Worm (Caenorhabditis elegans): ENCODE measurements around the gene W01H2.2.

W01H2.2 gene

DNA sequence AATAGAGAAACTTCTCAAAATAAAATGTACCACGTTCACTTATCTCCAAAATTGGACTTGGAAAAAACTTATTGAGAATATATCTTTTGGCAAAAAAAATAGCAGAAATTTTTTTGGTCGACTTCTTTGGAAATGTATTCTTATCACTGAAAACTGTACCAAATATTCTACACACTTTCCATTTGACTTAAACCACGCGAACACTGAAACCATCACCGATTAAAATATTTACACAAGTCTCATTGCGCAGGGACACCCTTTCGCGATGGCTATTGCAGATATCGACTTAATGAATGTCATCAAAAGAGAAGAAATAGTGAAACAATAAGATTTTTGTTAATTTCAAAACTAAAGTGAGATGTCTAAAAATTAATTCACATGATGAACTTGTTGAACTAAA lies 9.8 kb downstream of the W01H2.2 start (continued):
- TF ChIP-seq C06A6.2 (GFP tag; conservative IDR thresholded peaks at IDR 0.05) (peak; percentile 38; the same call in 1 of the 2 replicates), gei-17 (GFP tag; optimal IDR thresholded peaks at IDR 0.05) (peak; percentile 83), hmg-1.2 (GFP tag; IDR thresholded peaks at IDR 0.05) (peak; percentile 40), lin-26 (GFP tag; IDR thresholded peaks at IDR 0.05) (0 out of 2 replicates have a peak, but pooled peaks have one; percentile 9), lin-54 (GFP tag; optimal IDR thresholded peaks at IDR 0.05) (peak; percentile 43), F49E8.2 (tag; optimal IDR thresholded peaks at IDR 0.05; ENCODE audit: insufficient read depth) (no peak), ztf-6 (GFP tag; IDR thresholded peaks at IDR 0.05) (no peak), B0261.1 (tag; optimal IDR thresholded peaks at IDR 0.05) (no peak), let-607 (tag; optimal IDR thresholded peaks at IDR 0.05) (no peak), somi-1 (GFP tag; optimal IDR thresholded peaks at IDR 0.05) (no peak), pha-4 (tag; optimal IDR thresholded peaks at IDR 0.05) (peak; percentile 31), ceh-79 (tag; optimal IDR thresholded peaks at IDR 0.05) (no peak), egl-18 (GFP tag; IDR thresholded peaks at IDR 0.05) (0 out of 2 replicates have a peak, but pooled peaks have one; percentile 8), Y79H2A.3 (GFP tag; conservative IDR thresholded peaks at IDR 0.05) (no peak), sea-2 (GFP tag; IDR thresholded peaks at IDR 0.05) (no peak), xnd-1 (tag; optimal IDR thresholded peaks at IDR 0.05) (no peak), madf-8 (GFP tag; conservative IDR thresholded peaks at IDR 0.05) (no peak), ceh-27 (GFP tag; optimal IDR thresholded peaks at IDR 0.05) (peak; percentile 36), mcd-1 (GFP tag; IDR thresholded peaks at IDR 0.05) (no peak), T07F8.4 (tag; optimal IDR thresholded peaks at IDR 0.05) (no peak), Y95B8A.8 (GFP tag; IDR thresholded peaks at IDR 0.05) (no peak), nfya-2 (GFP tag; IDR thresholded peaks at IDR 0.05) (no peak), hlh-26 (GFP tag; conservative IDR thresholded peaks at IDR 0.05) (no peak), lsl-1 (GFP tag; optimal IDR thresholded peaks at IDR 0.05) (no peak), attf-6 (GFP tag; IDR thresholded peaks at IDR 0.05) (no peak), snpc-4 (GFP tag; optimal IDR thresholded peaks at IDR 0.05) (no peak), snpc-4 (tag; optimal IDR thresholded peaks at IDR 0.05) (no peak), tbx-9 (tag; optimal IDR thresholded peaks at IDR 0.05; ENCODE audit: borderline replicate concordance) (no peak), zim-3 (tag; optimal IDR thresholded peaks at IDR 0.05) (no peak), F10E7.11 (tag; optimal IDR thresholded peaks at IDR 0.05) (no peak), hsf-1 (GFP tag; IDR thresholded peaks at IDR 0.05) (no peak), hmg-20 (GFP tag; IDR thresholded peaks at IDR 0.05) (peak; percentile 81), hrde-1 (tag; optimal IDR thresholded peaks at IDR 0.05; ENCODE audit: borderline replicate concordance) (no peak), ama-1 (optimal IDR thresholded peaks at IDR 0.05) (no peak), ama-1 (GFP tag; optimal IDR thresholded peaks at IDR 0.05) (peak in 1 of 2 experiments; percentile 37), ceh-40 (GFP tag; IDR thresholded peaks at IDR 0.05) (no peak), nhr-120 (GFP tag; IDR thresholded peaks at IDR 0.05) (no peak), Y53F4B.3 (GFP tag; IDR thresholded peaks at IDR 0.05) (no peak), ztf-3 (GFP tag; optimal IDR thresholded peaks at IDR 0.05) (no peak), F23B12.7 (tag; optimal IDR thresholded peaks at IDR 0.05; ENCODE audit: insufficient read depth) (peak; percentile 66), egrh-3 (GFP tag; IDR thresholded peaks at IDR 0.05) (no peak), dpl-1 (GFP tag; optimal IDR thresholded peaks at IDR 0.05) (no peak), mel-28 (tag; optimal IDR thresholded peaks at IDR 0.05; ENCODE audit: borderline replicate concordance) (no peak), egl-44 (GFP tag; IDR thresholded peaks at IDR 0.05) (no peak), F55B11.4 (tag; optimal IDR thresholded peaks at IDR 0.05; ENCODE audit: borderline replicate concordance, insufficient read depth) (no peak), ceh-100 (GFP tag; IDR thresholded peaks at IDR 0.05) (no peak), fkh-3 (tag; optimal IDR thresholded peaks at IDR 0.05) (no peak), lin-35 (GFP tag; optimal IDR thresholded peaks at IDR 0.05) (peak in 1 of 3 experiments; percentile 94), Y56A3A.18 (GFP tag; IDR thresholded peaks at IDR 0.05) (peak; percentile 74; the same call in 1 of the 2 replicates)
